Fruit fly (Drosophila melanogaster) whole organism, embryonic: Measurements from ENCODE around the gene timeout.

Source experiments
- CG16863 ChIP-seq: fragments of 200-800 bp; sonication (Bioruptor generic); optimal IDR thresholded peaks from 3 replicates; lab custom pipeline; 2016; ENCODE audit warnings: missing biosample characterization, missing genetic modification characterization
- CG2202 ChIP-seq: fragments of 200-800 bp; sonication (Bioruptor generic); optimal IDR thresholded peaks from 2 replicates; lab custom pipeline; 2018; ENCODE audit warnings: missing biosample characterization, mild to moderate bottlenecking, missing genetic modification characterization
- CG34224 ChIP-seq: fragments of 200-800 bp; sonication (Bioruptor generic); IDR thresholded peaks from 3 replicates; pipeline ENCODE4 v1.3.6; 2022; ENCODE audit warnings: missing biosample characterization, missing genetic modification characterization; ENCODE audit not compliant: partially characterized antibody
- CTCF ChIP-seq: fragments of 200-800 bp; sonication (Bioruptor generic); optimal IDR thresholded peaks from 2 replicates; lab custom pipeline; 2017; ENCODE audit warnings: missing biosample characterization, mild to moderate bottlenecking, missing genetic modification characterization, moderate library complexity
- HLH3B ChIP-seq: fragments of 200-800 bp; sonication (Bioruptor generic); IDR thresholded peaks from 2 replicates; pipeline ENCODE4 v1.3.6; 2022; ENCODE audit warnings: missing biosample characterization, missing genetic modification characterization
- Mad ChIP-seq: fragments of 200-800 bp; sonication (Bioruptor generic); optimal IDR thresholded peaks from 2 replicates; lab custom pipeline; 2016; ENCODE audit warnings: missing biosample characterization, missing genetic modification characterization
- ash1 ChIP-seq: fragments of 200-800 bp; sonication (Bioruptor generic); optimal IDR thresholded peaks from 2 replicates; lab custom pipeline; 2018; ENCODE audit warnings: missing biosample characterization, mild to moderate bottlenecking, missing genetic modification characterization
- dm ChIP-seq: fragments of 200-800 bp; sonication (Bioruptor generic); optimal IDR thresholded peaks from 3 replicates; lab custom pipeline; 2016; ENCODE audit warnings: missing biosample characterization, missing genetic modification characterization
- lbe ChIP-seq: fragments of 200-800 bp; sonication (Bioruptor generic); optimal IDR thresholded peaks from 2 replicates; lab custom pipeline; 2016; ENCODE audit warnings: missing biosample characterization, mild to moderate bottlenecking, missing genetic modification characterization

dm6 chr3R:13068022-13068421 is 20.4 kb upstream of the timeout start:
- peak; percentile 63 for TF ChIP-seq CTCF
- TF ChIP-seq dm (GFP tag; lab: Kevin White, UChicago) = peak; percentile 1
- TF ChIP-seq Mad (GFP tag; lab: Kevin White, UChicago) = peak; percentile 72
- peak; percentile 77 for TF ChIP-seq CG16863 (GFP tag; lab: Kevin White, UChicago)
- TF ChIP-seq lbe = no peak
- TF ChIP-seq ash1 (GFP tag; lab: Kevin White, UChicago) = peak; percentile 89
- peak; percentile 83 for TF ChIP-seq HLH3B (GFP tag; lab: Robert Waterston, UW)
- TF ChIP-seq CG34224 (GFP tag; lab: Robert Waterston, UW) = no peak
- TF ChIP-seq CG2202 (tag; lab: Kevin White, UChicago) = peak; percentile 93
